Worm (Caenorhabditis elegans) whole organism, L4 larva: ENCODE results near the gene F38B6.3.

Experiments used
- F10B5.3 ChIP-seq: sonication (generic microtip); optimal IDR thresholded peaks from 2 replicates; lab custom pipeline; 2016; ENCODE audit warnings: mild to moderate bottlenecking, missing genetic modification characterization, missing compliant biosample characterization
- T20F7.1 ChIP-seq: fragments of 200-800 bp; sonication (Bioruptor generic); optimal IDR thresholded peaks from 2 replicates; lab custom pipeline; 2018; ENCODE audit warnings: mild to moderate bottlenecking, missing genetic modification characterization, missing compliant biosample characterization
- T26A8.4 ChIP-seq: fragments of 200-800 bp; sonication (Bioruptor generic); IDR thresholded peaks from 2 replicates; pipeline ENCODE4 v1.3.6; 2022; ENCODE audit warnings: missing genetic modification characterization, missing compliant biosample characterization
- attf-4 ChIP-seq: sonication (generic microtip); optimal IDR thresholded peaks from 3 replicates; lab custom pipeline; 2017; ENCODE audit warnings: missing biosample characterization, missing genetic modification characterization
- ceh-20 ChIP-seq: fragments of 200-800 bp; sonication (Bioruptor generic); IDR thresholded peaks from 2 replicates; pipeline ENCODE4 v1.3.6; 2022; ENCODE audit warnings: missing genetic modification reagents, missing genetic modification characterization, missing compliant biosample characterization
- ceh-32 ChIP-seq: sonication (generic microtip); optimal IDR thresholded peaks from 2 replicates; lab custom pipeline; 2016; ENCODE audit warnings: mild to moderate bottlenecking, missing genetic modification characterization, missing compliant biosample characterization; ENCODE audit not compliant: poor library complexity
- cey-2 ChIP-seq: sonication (generic microtip); optimal IDR thresholded peaks from 3 replicates; lab custom pipeline; 2017; ENCODE audit warnings: missing genetic modification characterization, mild to moderate bottlenecking, missing compliant biosample characterization, antibody characterized with exemption, borderline replicate concordance; ENCODE audit not compliant: insufficient read depth
- daf-16 ChIP-seq, 3 experiments: sonication (generic microtip); optimal IDR thresholded peaks; 2 replicates each; lab custom pipeline; 2016 to 2017; ENCODE audit warnings: missing genetic modification characterization in 3 of 3, missing genetic modification reagents in 3 of 3, mild to moderate bottlenecking in 2 of 3, missing compliant biosample characterization in 2 of 3, missing biosample characterization in 1 of 3, moderate library complexity in 1 of 3
- daf-8 ChIP-seq: fragments of 200-800 bp; sonication (Bioruptor generic); IDR thresholded peaks from 2 replicates; pipeline ENCODE4 v1.3.6; 2022; ENCODE audit warnings: missing genetic modification characterization, missing compliant biosample characterization
- dpl-1 ChIP-seq: fragments of 150-350 bp; optimal IDR thresholded peaks from 2 replicates; lab custom pipeline; 2014; ENCODE audit warnings: missing biosample characterization, missing genetic modification reagents, missing genetic modification characterization
- duxl-1 ChIP-seq: sonication (generic microtip); optimal IDR thresholded peaks from 2 replicates; lab custom pipeline; 2016; ENCODE audit warnings: mild to moderate bottlenecking, missing genetic modification characterization, moderate library complexity, missing compliant biosample characterization; ENCODE audit not compliant: poor library complexity
- dve-1 ChIP-seq: sonication (generic microtip); optimal IDR thresholded peaks from 2 replicates; lab custom pipeline; 2017; ENCODE audit warnings: antibody characterized with exemption, mild to moderate bottlenecking, missing genetic modification characterization, missing compliant biosample characterization; ENCODE audit not compliant: insufficient read depth
- hlh-30 ChIP-seq: sonication (generic microtip); optimal IDR thresholded peaks from 2 replicates; lab custom pipeline; 2017; ENCODE audit warnings: antibody characterized with exemption, mild to moderate bottlenecking, missing genetic modification characterization, missing compliant biosample characterization; ENCODE audit not compliant: insufficient read depth
- hmg-1.1 ChIP-seq: fragments of 200-800 bp; sonication (Bioruptor generic); IDR thresholded peaks from 2 replicates; pipeline ENCODE4 v1.3.6; 2022; ENCODE audit warnings: missing genetic modification reagents, missing genetic modification characterization, missing compliant biosample characterization
- lin-1 ChIP-seq: fragments of 200-800 bp; sonication (Bioruptor generic); IDR thresholded peaks from 2 replicates; pipeline ENCODE4 v1.3.6; 2022; ENCODE audit warnings: missing genetic modification reagents, missing genetic modification characterization, missing compliant biosample characterization
- lin-29 ChIP-seq: fragments of 200-800 bp; sonication (Bioruptor generic); IDR thresholded peaks from 2 replicates; pipeline ENCODE4 v1.3.6; 2022; ENCODE audit warnings: missing genetic modification reagents, missing genetic modification characterization, missing compliant biosample characterization
- madf-9 ChIP-seq: fragments of 200-800 bp; sonication (Bioruptor generic); conservative IDR thresholded peaks from 2 replicates; pipeline ENCODE4 v1.3.6; 2022; ENCODE audit warnings: missing genetic modification reagents, missing genetic modification characterization, missing compliant biosample characterization
- mdl-1 ChIP-seq, 2 experiments: fragments of 150-350 bp in 1 of 2; sonication (generic microtip) in 1 of 2; optimal IDR thresholded peaks; 2 replicates each; lab custom pipeline; 2014 to 2017; ENCODE audit warnings: missing biosample characterization in 2 of 2, missing genetic modification characterization in 2 of 2
- mdt-29 ChIP-seq: fragments of 200-800 bp; sonication (Bioruptor generic); IDR thresholded peaks from 2 replicates; pipeline ENCODE4 v1.3.6; 2022; ENCODE audit warnings: missing genetic modification reagents, missing genetic modification characterization, missing compliant biosample characterization
- mes-2 ChIP-seq: sonication (generic microtip); optimal IDR thresholded peaks from 2 replicates; lab custom pipeline; 2016; ENCODE audit warnings: missing genotype, mild to moderate bottlenecking, missing genetic modification characterization, missing compliant biosample characterization; ENCODE audit not compliant: poor library complexity, severe bottlenecking
- mxl-2 ChIP-seq: fragments of 200-800 bp; sonication (Bioruptor generic); conservative IDR thresholded peaks from 2 replicates; pipeline ENCODE4 v1.3.6; 2022; ENCODE audit warnings: missing genetic modification reagents, missing genetic modification characterization, missing compliant biosample characterization
- mxl-3 ChIP-seq: fragments of 200-800 bp; sonication (Bioruptor generic); optimal IDR thresholded peaks from 2 replicates; lab custom pipeline; 2018; ENCODE audit warnings: mild to moderate bottlenecking, missing genetic modification characterization, missing compliant biosample characterization
- nhr-102 ChIP-seq: sonication (generic microtip); optimal IDR thresholded peaks from 2 replicates; lab custom pipeline; 2016; ENCODE audit warnings: mild to moderate bottlenecking, missing genetic modification characterization, moderate library complexity, missing compliant biosample characterization
- nhr-111 ChIP-seq: fragments of 200-800 bp; sonication (Bioruptor generic); optimal IDR thresholded peaks from 2 replicates; lab custom pipeline; 2018; ENCODE audit warnings: mild to moderate bottlenecking, missing genetic modification characterization, missing compliant biosample characterization
- nhr-237 ChIP-seq: sonication (generic microtip); optimal IDR thresholded peaks from 2 replicates; lab custom pipeline; 2017; ENCODE audit warnings: missing biosample characterization, missing genetic modification characterization
- nhr-25 ChIP-seq: sonication (generic microtip); optimal IDR thresholded peaks from 2 replicates; lab custom pipeline; 2017; ENCODE audit warnings: missing genetic modification characterization, mild to moderate bottlenecking, missing compliant biosample characterization, antibody characterized with exemption, moderate library complexity, borderline replicate concordance; ENCODE audit not compliant: insufficient read depth
- nhr-28 ChIP-seq: fragments of 150-350 bp; optimal IDR thresholded peaks from 2 replicates; lab custom pipeline; 2014; ENCODE audit warnings: missing biosample characterization, missing genetic modification characterization
- nhr-6 ChIP-seq: fragments of 150-350 bp; optimal IDR thresholded peaks from 2 replicates; lab custom pipeline; 2014; ENCODE audit warnings: missing biosample characterization, missing genetic modification characterization
- pha-4 ChIP-seq, 2 experiments: fragments of 150-350 bp in 1 of 2; fragments of 200-800 bp in 1 of 2; sonication (Bioruptor generic) in 1 of 2; IDR thresholded peaks in 1 of 2; optimal IDR thresholded peaks in 1 of 2; 2 replicates each; pipeline versions ENCODE4 v1.3.6 to Lab custom; 2014 to 2022; ENCODE audit warnings: missing genetic modification characterization in 2 of 2, missing genetic modification reagents in 2 of 2, missing biosample characterization in 1 of 2, missing compliant biosample characterization in 1 of 2
- php-3 ChIP-seq: fragments of 200-800 bp; sonication (Bioruptor generic); IDR thresholded peaks from 2 replicates; pipeline ENCODE4 v1.3.6; 2022; ENCODE audit warnings: missing genetic modification reagents, missing genetic modification characterization, missing compliant biosample characterization
- rbr-2 ChIP-seq: sonication (generic microtip); optimal IDR thresholded peaks from 2 replicates; lab custom pipeline; 2016; ENCODE audit warnings: missing genotype, missing genetic modification characterization, missing compliant biosample characterization
- saeg-2 ChIP-seq: fragments of 200-800 bp; sonication (Bioruptor generic); IDR thresholded peaks from 2 replicates; pipeline ENCODE4 v1.3.6; 2022; ENCODE audit warnings: missing genetic modification reagents, missing genetic modification characterization, missing compliant biosample characterization
- sdz-12 ChIP-seq: fragments of 200-800 bp; sonication (Bioruptor generic); optimal IDR thresholded peaks from 2 replicates; lab custom pipeline; 2018; ENCODE audit warnings: mild to moderate bottlenecking, missing genetic modification characterization, missing compliant biosample characterization
- set-16 ChIP-seq: fragments of 200-800 bp; sonication (Bioruptor generic); IDR thresholded peaks from 2 replicates; pipeline ENCODE4 v1.3.6; 2022; ENCODE audit warnings: missing genetic modification reagents, missing genetic modification characterization, missing compliant biosample characterization
- snpc-1.2 ChIP-seq: fragments of 200-800 bp; sonication (Bioruptor generic); IDR thresholded peaks from 2 replicates; pipeline ENCODE4 v1.3.6; 2022; ENCODE audit warnings: missing genetic modification reagents, missing genetic modification characterization, missing compliant biosample characterization
- spr-1 ChIP-seq: sonication (generic microtip); optimal IDR thresholded peaks from 2 replicates; lab custom pipeline; 2016; ENCODE audit warnings: mild to moderate bottlenecking, missing genetic modification characterization, missing compliant biosample characterization
- spr-3 ChIP-seq: fragments of 200-800 bp; sonication (Bioruptor generic); optimal IDR thresholded peaks from 2 replicates; lab custom pipeline; 2018; ENCODE audit warnings: mild to moderate bottlenecking, missing genetic modification characterization, missing compliant biosample characterization
- tag-97 ChIP-seq: fragments of 200-800 bp; sonication (Bioruptor generic); IDR thresholded peaks from 2 replicates; pipeline ENCODE4 v1.3.6; 2022; ENCODE audit warnings: missing genetic modification characterization, missing compliant biosample characterization
- unc-130 ChIP-seq: sonication (generic microtip); optimal IDR thresholded peaks from 2 replicates; lab custom pipeline; 2016; ENCODE audit warnings: missing genetic modification reagents, missing genetic modification characterization, missing compliant biosample characterization
- unc-39 ChIP-seq: sonication (generic microtip); optimal IDR thresholded peaks from 2 replicates; lab custom pipeline; 2017; ENCODE audit warnings: missing biosample characterization, missing genetic modification characterization
- zfp-2 ChIP-seq: sonication (generic microtip); optimal IDR thresholded peaks from 2 replicates; lab custom pipeline; 2016; ENCODE audit warnings: mild to moderate bottlenecking, missing genetic modification characterization, missing compliant biosample characterization
- zfp-3 ChIP-seq: fragments of 200-800 bp; sonication (Bioruptor generic); conservative IDR thresholded peaks from 2 replicates; pipeline ENCODE4 v1.3.6; 2022; ENCODE audit warnings: missing genetic modification reagents, missing genetic modification characterization, missing compliant biosample characterization
- zip-11 ChIP-seq: fragments of 200-800 bp; sonication (Bioruptor generic); IDR thresholded peaks from 2 replicates; pipeline ENCODE4 v1.3.6; 2022; ENCODE audit warnings: missing genetic modification characterization, missing compliant biosample characterization
- ztf-7 ChIP-seq: fragments of 150-350 bp; optimal IDR thresholded peaks from 2 replicates; lab custom pipeline; 2014; ENCODE audit warnings: missing biosample characterization, missing genetic modification characterization

F38B6.3 gene

DNA sequence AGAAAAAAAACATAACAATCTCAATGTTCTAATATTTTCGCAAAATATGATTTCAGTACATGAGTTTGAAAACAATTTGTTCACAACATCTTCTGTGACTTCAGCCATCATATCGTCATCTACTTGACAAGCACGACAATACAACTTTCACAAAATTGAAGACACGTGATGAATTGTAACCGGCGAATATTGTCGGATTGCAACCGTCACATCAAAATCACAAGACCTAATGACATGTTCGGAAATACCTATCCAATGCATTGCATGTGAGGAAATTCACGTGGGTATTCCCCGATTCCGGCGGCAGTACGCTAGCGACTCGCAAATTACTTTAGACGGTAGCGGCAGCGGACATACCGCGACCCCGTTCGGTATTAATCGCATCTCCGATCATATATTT is 48.1 kb downstream of the F38B6.3 start (continued):
- TF ChIP-seq daf-16 (GFP tag; optimal IDR thresholded peaks at IDR 0.05; lab: Kevin White, UChicago) (no peak), daf-16 (tag; optimal IDR thresholded peaks at IDR 0.05; lab: Kevin White, UChicago) (peak; percentile 45)

- no peak for TF ChIP-seq unc-130 (GFP tag; lab: Kevin White, UChicago)
- TF ChIP-seq tag-97, result no peak
- TF ChIP-seq F10B5.3 (tag; lab: Kevin White, UChicago), result no peak
- no peak for TF ChIP-seq duxl-1 (tag; lab: Kevin White, UChicago)
- TF ChIP-seq lin-1 (GFP tag; lab: Robert Waterston, UW), result peak; percentile 73
- TF ChIP-seq ceh-20 (GFP tag; lab: Robert Waterston, UW), result peak; percentile 95
- TF ChIP-seq set-16 (GFP tag; lab: Robert Waterston, UW), result peak; percentile 98
- TF ChIP-seq nhr-25 (tag; lab: Kevin White, UChicago), result peak; percentile 96
- TF ChIP-seq mdt-29 (GFP tag; lab: Robert Waterston, UW), result peak; percentile 90
- TF ChIP-seq daf-16 (GFP tag; optimal IDR thresholded peaks at IDR 0.05; lab: Kevin White, UChicago), result peak; percentile 15 to 68
- peak; percentile 86 for TF ChIP-seq daf-16 (tag; optimal IDR thresholded peaks at IDR 0.05; lab: Kevin White, UChicago)
- TF ChIP-seq dpl-1 (GFP tag; lab: Kevin White, UChicago), result peak; percentile 43
- peak; percentile 43 for TF ChIP-seq ceh-32 (tag; lab: Kevin White, UChicago)
- TF ChIP-seq zfp-2 (tag; lab: Kevin White, UChicago), result no peak
- peak; percentile 96 for TF ChIP-seq hlh-30 (tag; lab: Kevin White, UChicago)
- TF ChIP-seq mxl-3, result peak; percentile 98
- TF ChIP-seq mdl-1 (tag; optimal IDR thresholded peaks at IDR 0.05; lab: Kevin White, UChicago), result peak in 1 of 2 experiments; percentile 100
- 0 out of 2 replicates have a peak, but pooled peaks have one; percentile 16 for TF ChIP-seq snpc-1.2 (GFP tag; lab: Robert Waterston, UW)
- peak; percentile 16 for TF ChIP-seq nhr-237
- TF ChIP-seq rbr-2 (tag; lab: Kevin White, UChicago), result peak; percentile 87
- TF ChIP-seq daf-8 (GFP tag; lab: Robert Waterston, UW), result no peak
- TF ChIP-seq cey-2, result no peak
- TF ChIP-seq pha-4 (GFP tag; IDR thresholded peaks at IDR 0.05; lab: Robert Waterston, UW), result peak; percentile 93
- TF ChIP-seq pha-4 (tag; optimal IDR thresholded peaks at IDR 0.05; lab: Kevin White, UChicago), result no peak
- peak; percentile 90 for TF ChIP-seq saeg-2 (GFP tag; lab: Robert Waterston, UW)
- no peak for TF ChIP-seq unc-39 (tag; lab: Kevin White, UChicago)
- TF ChIP-seq zip-11, result no peak
- TF ChIP-seq madf-9, result peak; percentile 67
- TF ChIP-seq attf-4 (tag; lab: Kevin White, UChicago), result peak; percentile 35
- TF ChIP-seq php-3 (GFP tag; lab: Robert Waterston, UW), result peak; percentile 64; the same call in 1 of the 2 replicates
- peak; percentile 78 for TF ChIP-seq nhr-28 (tag; lab: Kevin White, UChicago)
- peak; percentile 76 for TF ChIP-seq mes-2
- TF ChIP-seq hmg-1.1 (GFP tag; lab: Robert Waterston, UW), result peak; percentile 90
- TF ChIP-seq lin-29, result peak; percentile 68; the same call in 1 of the 2 replicates
- no peak for TF ChIP-seq sdz-12 (GFP tag; lab: Kevin White, UChicago)
- TF ChIP-seq nhr-111, result no peak
- peak; percentile 87 for TF ChIP-seq T26A8.4 (GFP tag; lab: Robert Waterston, UW)
- TF ChIP-seq mxl-2 (GFP tag; lab: Robert Waterston, UW), result peak; percentile 100
- TF ChIP-seq ztf-7 (tag; lab: Kevin White, UChicago), result peak; percentile 23
- peak; percentile 87 for TF ChIP-seq dve-1
- TF ChIP-seq spr-3, result no peak
- TF ChIP-seq T20F7.1 (GFP tag; lab: Kevin White, UChicago), result peak; percentile 21
- TF ChIP-seq zfp-3, result 0 out of 2 replicates have a peak, but pooled peaks have one; percentile 35
- peak; percentile 89 for TF ChIP-seq nhr-102 (tag; lab: Kevin White, UChicago)
- peak; percentile 92 for TF ChIP-seq nhr-6 (tag; lab: Kevin White, UChicago)
- TF ChIP-seq spr-1, result peak; percentile 57
Observed at ce11 chrX:6742011-6742683, 48.7 kb downstream of the F38B6.3 start, which contains the start of gene mdl-1. Gene mdl-1 (plus strand): TSS chrX:6742351.
